Fruit fly (Drosophila melanogaster) whole organism, pupa: Measurements from ENCODE around the gene Tim17a2.

Experiments
- CG10348 ChIP-seq: fragments of 200-800 bp; sonication (Bioruptor generic); IDR thresholded peaks from 2 replicates; pipeline ENCODE4 v1.3.6; 2022; ENCODE audit warnings: missing biosample characterization, missing genetic modification characterization
- CG12605 ChIP-seq: fragments of 200-800 bp; sonication (Bioruptor generic); IDR thresholded peaks from 2 replicates; pipeline ENCODE4 v1.3.6; 2022; ENCODE audit warnings: missing biosample characterization, missing genetic modification characterization
- CG13204 ChIP-seq: fragments of 200-800 bp; sonication (Bioruptor generic); optimal IDR thresholded peaks from 2 replicates; lab custom pipeline; 2018; ENCODE audit warnings: missing biosample characterization, mild to moderate bottlenecking, missing genetic modification characterization, moderate library complexity
- CG14655 ChIP-seq: fragments of 200-800 bp; sonication (Bioruptor generic); optimal IDR thresholded peaks from 3 replicates; lab custom pipeline; 2017; ENCODE audit warnings: mild to moderate bottlenecking, missing biosample characterization, missing genetic modification reagents, missing genetic modification characterization
- CG15710 ChIP-seq: fragments of 200-800 bp; sonication (Bioruptor generic); optimal IDR thresholded peaks from 2 replicates; lab custom pipeline; 2018; ENCODE audit warnings: missing biosample characterization, mild to moderate bottlenecking, missing genetic modification characterization, moderate library complexity
- CG17806 ChIP-seq: fragments of 200-800 bp; sonication (Bioruptor generic); optimal IDR thresholded peaks from 2 replicates; lab custom pipeline; 2018; ENCODE audit warnings: missing biosample characterization, mild to moderate bottlenecking, missing genetic modification characterization, moderate library complexity
- CG32121 ChIP-seq: fragments of 200-800 bp; sonication (Bioruptor generic); IDR thresholded peaks from 2 replicates; pipeline ENCODE4 v1.3.6; 2022; ENCODE audit warnings: missing biosample characterization, missing genetic modification characterization
- CG34367 ChIP-seq: fragments of 200-800 bp; sonication (Bioruptor generic); optimal IDR thresholded peaks from 2 replicates; lab custom pipeline; 2018; ENCODE audit warnings: missing biosample characterization, mild to moderate bottlenecking, missing genetic modification characterization
- CG4496 ChIP-seq: fragments of 200-800 bp; sonication (Bioruptor generic); IDR thresholded peaks from 3 replicates; pipeline ENCODE4 v1.3.6; 2022; ENCODE audit warnings: missing biosample characterization, missing genetic modification characterization
- CG8159 ChIP-seq: fragments of 200-800 bp; sonication (Bioruptor generic); optimal IDR thresholded peaks from 3 replicates; lab custom pipeline; 2018; ENCODE audit warnings: missing biosample characterization, mild to moderate bottlenecking, missing genetic modification characterization, moderate library complexity
- CG8301 ChIP-seq: fragments of 200-800 bp; sonication (Bioruptor generic); optimal IDR thresholded peaks from 2 replicates; lab custom pipeline; 2018; ENCODE audit warnings: missing biosample characterization, mild to moderate bottlenecking, missing genetic modification characterization
- CG9948 ChIP-seq: fragments of 200-800 bp; sonication (Bioruptor generic); optimal IDR thresholded peaks from 2 replicates; lab custom pipeline; 2018; ENCODE audit warnings: missing biosample characterization, mild to moderate bottlenecking, missing genetic modification characterization, moderate library complexity
- D1 ChIP-seq: fragments of 200-800 bp; sonication (Bioruptor generic); optimal IDR thresholded peaks from 2 replicates; lab custom pipeline; 2018; ENCODE audit warnings: missing biosample characterization, mild to moderate bottlenecking, missing genetic modification characterization, moderate library complexity
- EcR ChIP-seq: fragments of 200-800 bp; sonication (Bioruptor generic); optimal IDR thresholded peaks from 3 replicates; lab custom pipeline; 2019; ENCODE audit warnings: missing biosample characterization, missing genetic modification characterization, mild to moderate bottlenecking, moderate library complexity, missing genetic modification reagents
- Ets98B ChIP-seq: fragments of 200-800 bp; sonication (Bioruptor generic); IDR thresholded peaks from 2 replicates; pipeline ENCODE4 v1.3.6; 2022; ENCODE audit warnings: missing biosample characterization, missing genetic modification characterization
- Pif1A ChIP-seq: fragments of 200-800 bp; sonication (Bioruptor generic); optimal IDR thresholded peaks from 3 replicates; lab custom pipeline; 2016; ENCODE audit warnings: missing biosample characterization, missing genetic modification characterization
- Pif1B ChIP-seq: fragments of 200-800 bp; sonication (Bioruptor generic); optimal IDR thresholded peaks from 3 replicates; lab custom pipeline; 2016; ENCODE audit warnings: missing biosample characterization, missing genetic modification characterization
- Snoo ChIP-seq: fragments of 200-800 bp; sonication (Bioruptor generic); optimal IDR thresholded peaks from 3 replicates; lab custom pipeline; 2017; ENCODE audit warnings: missing biosample characterization, mild to moderate bottlenecking, missing genetic modification characterization, inconsistent platforms
- fd96Ca ChIP-seq: fragments of 200-800 bp; sonication (Bioruptor generic); IDR thresholded peaks from 3 replicates; pipeline ENCODE4 v1.3.6; 2022; ENCODE audit warnings: missing biosample characterization, missing genetic modification characterization
- gl ChIP-seq: fragments of 200-800 bp; sonication (Bioruptor generic); optimal IDR thresholded peaks from 2 replicates; lab custom pipeline; 2018; ENCODE audit warnings: missing biosample characterization, mild to moderate bottlenecking, missing genetic modification characterization
- rn ChIP-seq: fragments of 200-800 bp; sonication (Bioruptor generic); IDR thresholded peaks from 2 replicates; pipeline ENCODE4 v1.3.6; 2022; ENCODE audit warnings: missing biosample characterization, missing genetic modification characterization

Gene Tim17a2

DNA sequence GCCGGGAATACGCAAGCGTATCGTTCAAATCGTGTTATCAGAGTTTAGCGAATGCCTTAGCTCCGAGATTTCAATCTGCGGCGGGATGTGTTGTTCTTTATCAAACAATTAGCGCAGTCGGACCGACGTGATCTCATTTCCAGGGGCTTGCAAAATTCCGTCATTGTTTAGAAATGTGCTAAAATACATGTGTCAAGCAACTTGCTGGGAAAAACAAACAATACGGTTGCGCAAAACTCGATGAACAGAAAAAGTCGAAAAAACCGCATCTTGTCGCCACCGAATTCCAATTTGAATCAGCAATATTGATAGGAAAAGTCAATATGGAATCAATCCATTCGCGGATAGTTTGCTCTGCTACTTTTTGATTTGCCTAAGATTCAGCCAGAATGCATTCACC, at the start of gene Tim17a2:
Tim17a2 (minus strand) TSS at position 101 of the 400 bp plus-strand sequence.
- TF ChIP-seq CG14655 (GFP tag; lab: Kevin White, UChicago): no peak
- TF ChIP-seq CG8301 (tag; lab: Kevin White, UChicago): no peak
- TF ChIP-seq CG4496 (GFP tag; lab: Robert Waterston, UW): no peak
- TF ChIP-seq EcR (GFP tag; lab: Kevin White, UChicago): no peak
- TF ChIP-seq CG9948 (tag; lab: Kevin White, UChicago): no peak
- no peak for TF ChIP-seq D1 (tag; lab: Kevin White, UChicago)
- no peak for TF ChIP-seq gl

- TF ChIP-seq CG8159 (no peak), CG13204 (GFP tag; lab: Kevin White, UChicago) (no peak), CG15710 (no peak), rn (no peak), Ets98B (GFP tag; lab: Robert Waterston, UW) (no peak), fd96Ca (GFP tag; lab: Robert Waterston, UW) (no peak), CG14655 (GFP tag; lab: Kevin White, UChicago) (no peak), Snoo (no peak), D1 (tag; lab: Kevin White, UChicago) (no peak), Pif1A (GFP tag; lab: Kevin White, UChicago) (no peak), CG8301 (tag; lab: Kevin White, UChicago) (no peak), CG10348 (GFP tag; lab: Robert Waterston, UW) (no peak), gl (no peak), CG9948 (tag; lab: Kevin White, UChicago) (no peak), Pif1B (GFP tag; lab: Kevin White, UChicago) (no peak), CG4496 (GFP tag; lab: Robert Waterston, UW) (no peak), CG17806 (tag; lab: Kevin White, UChicago) (no peak)
Measured at dm6 chr3R:5310250-5310649, 47.8 kb upstream of the Tim17a2 start.

DNA sequence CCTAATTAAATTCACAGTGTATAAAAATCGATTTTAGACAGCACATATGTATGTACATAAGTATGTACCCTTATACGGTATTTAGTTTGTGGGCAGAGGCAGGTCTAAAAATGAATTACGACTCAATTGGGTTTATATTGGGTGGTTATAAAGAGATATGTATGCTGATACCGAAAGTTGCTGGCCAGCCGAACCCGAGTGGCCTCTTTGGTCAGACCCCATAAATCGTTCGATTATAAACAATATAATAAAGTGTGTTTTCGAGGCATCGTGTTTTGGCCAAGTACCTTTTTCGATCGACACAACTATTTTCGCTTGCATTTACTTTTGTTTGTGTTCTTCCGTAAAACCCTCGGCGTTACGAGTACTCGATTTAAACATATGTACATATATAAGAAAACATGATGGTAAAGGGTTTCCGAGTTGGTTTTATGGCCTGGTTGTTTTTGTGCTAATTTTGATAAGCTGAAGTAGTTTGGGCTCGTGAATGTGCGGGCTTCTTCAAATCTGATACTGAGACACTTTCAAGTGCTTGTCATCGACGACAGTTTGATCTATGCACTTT, 46.8 kb upstream of the Tim17a2 start:
- TF ChIP-seq CG9948 (tag; lab: Kevin White, UChicago) (no peak), gl (no peak), Pif1B (GFP tag; lab: Kevin White, UChicago) (no peak), CG17806 (tag; lab: Kevin White, UChicago) (no peak)

dm6 chr3R:5308137-5308797, 45.8 kb upstream of the Tim17a2 start:
- TF ChIP-seq gl (peak; percentile 23), Pif1B (GFP tag; lab: Kevin White, UChicago) (no peak)

- TF ChIP-seq CG8159: no peak
- TF ChIP-seq Ets98B (GFP tag; lab: Robert Waterston, UW): no peak
- no peak for TF ChIP-seq CG17806 (tag; lab: Kevin White, UChicago)
- no peak for TF ChIP-seq CG13204 (GFP tag; lab: Kevin White, UChicago)
- no peak for TF ChIP-seq CG9948 (tag; lab: Kevin White, UChicago)
- TF ChIP-seq D1 (tag; lab: Kevin White, UChicago): no peak
- TF ChIP-seq CG15710: no peak
- TF ChIP-seq CG12605: no peak
- TF ChIP-seq Pif1B (GFP tag; lab: Kevin White, UChicago): no peak
- TF ChIP-seq fd96Ca (GFP tag; lab: Robert Waterston, UW): no peak
- TF ChIP-seq Snoo: no peak
- no peak for TF ChIP-seq CG4496 (GFP tag; lab: Robert Waterston, UW)
- no peak for TF ChIP-seq EcR (GFP tag; lab: Kevin White, UChicago)
- no peak for TF ChIP-seq CG8301 (tag; lab: Kevin White, UChicago)
- TF ChIP-seq gl: no peak
- no peak for TF ChIP-seq CG34367 (tag; lab: Kevin White, UChicago)
- TF ChIP-seq, all 21 proteins: peak for 0
Measured at dm6 chr3R:5305850-5306483, 43.5 kb upstream of the Tim17a2 start.

- TF ChIP-seq rn (no peak), CG4496 (GFP tag; lab: Robert Waterston, UW) (0 out of 3 replicates have a peak, but pooled peaks have one; percentile 7), CG8301 (tag; lab: Kevin White, UChicago) (no peak), CG17806 (tag; lab: Kevin White, UChicago) (no peak), gl (peak; percentile 9), CG13204 (GFP tag; lab: Kevin White, UChicago) (no peak), EcR (GFP tag; lab: Kevin White, UChicago) (peak; percentile 86), Pif1B (GFP tag; lab: Kevin White, UChicago) (peak; percentile 1), Ets98B (GFP tag; lab: Robert Waterston, UW) (no peak), CG12605 (no peak), fd96Ca (GFP tag; lab: Robert Waterston, UW) (no peak), CG15710 (no peak), CG9948 (tag; lab: Kevin White, UChicago) (no peak), CG32121 (no peak), D1 (tag; lab: Kevin White, UChicago) (no peak), CG14655 (GFP tag; lab: Kevin White, UChicago) (no peak)
- TF ChIP-seq, all 21 proteins: peak for 4
Measured at dm6 chr3R:5302939-5303777, 40.7 kb upstream of the Tim17a2 start.
